Fruit fly (Drosophila melanogaster): ENCODE results near the gene loco.

The loco gene

DNA sequence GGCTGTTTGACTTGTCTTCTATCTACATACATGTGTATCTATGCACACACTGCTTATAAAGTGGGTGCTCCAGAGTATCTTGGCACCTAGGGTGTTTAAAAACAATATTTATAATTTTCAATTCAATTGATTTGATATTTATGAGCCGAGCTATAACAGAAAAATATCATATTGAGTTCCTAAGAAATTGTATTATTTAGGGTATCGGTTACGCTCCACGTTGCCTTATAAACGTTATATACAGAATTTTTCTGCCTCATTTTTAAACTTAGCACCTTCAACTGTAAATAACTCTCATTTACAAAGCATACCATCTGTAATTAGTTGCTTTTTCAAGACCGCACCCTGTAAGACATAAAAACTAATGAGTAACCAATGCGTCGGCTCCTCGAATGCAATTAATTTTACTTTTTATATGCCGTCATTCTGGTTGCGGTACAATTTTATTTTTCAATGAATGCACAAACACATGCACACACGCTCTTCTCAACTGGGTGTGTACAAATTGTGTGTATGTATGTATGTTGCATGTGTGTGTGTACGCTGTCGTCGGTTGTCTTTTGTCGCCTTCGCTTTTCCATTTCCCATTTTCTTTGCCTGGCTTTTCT, 48.4 kb downstream of the loco start (continued):
- TF ChIP-seq BtbVII (GFP tag; optimal IDR thresholded peaks at IDR 0.05) (peak; percentile 3), Gsc (GFP tag; IDR thresholded peaks at IDR 0.05) (no peak)

DNA sequence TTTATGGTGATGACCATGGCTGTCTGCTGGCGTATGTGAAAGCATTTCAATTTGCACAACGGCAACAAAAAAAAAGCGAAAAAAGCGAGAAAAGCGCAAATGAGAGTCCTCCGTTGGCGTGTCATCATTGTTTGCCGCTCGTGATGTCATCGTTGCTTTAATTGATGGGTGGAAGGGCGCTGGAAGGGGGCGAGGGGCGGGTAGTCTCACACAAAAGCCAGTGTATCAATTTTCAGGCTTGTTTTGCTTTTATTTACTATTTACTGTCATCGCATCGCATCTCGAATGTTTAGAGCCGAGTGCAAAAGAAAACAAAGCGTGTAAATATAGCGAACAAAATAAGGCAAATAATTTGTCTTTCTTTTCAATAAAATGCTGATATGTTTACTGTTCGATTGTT, 49.9 kb downstream of the loco start:
- no peak for TF ChIP-seq Trl (optimal IDR thresholded peaks at IDR 0.05)
- TF ChIP-seq Trl (GFP tag; optimal IDR thresholded peaks at IDR 0.05): no peak
- no peak for TF ChIP-seq Dp (GFP tag; optimal IDR thresholded peaks at IDR 0.05)
- TF ChIP-seq caup (GFP tag; optimal IDR thresholded peaks at IDR 0.05; ENCODE audit: severe bottlenecking): peak; percentile 32
- TF ChIP-seq gfzf (GFP tag; optimal IDR thresholded peaks at IDR 0.05): no peak
- peak; percentile 77 for TF ChIP-seq CG7987 (GFP tag; optimal IDR thresholded peaks at IDR 0.05)
- TF ChIP-seq ranshi (GFP tag; IDR thresholded peaks at IDR 0.05): no peak
- TF ChIP-seq CG1024 (GFP tag; IDR thresholded peaks at IDR 0.05): no peak
- no peak for TF ChIP-seq CG6272 (GFP tag; IDR thresholded peaks at IDR 0.05)
- no peak for TF ChIP-seq Kr (GFP tag; optimal IDR thresholded peaks at IDR 0.05)
- TF ChIP-seq Ets65A (GFP tag): no peak
- no peak for TF ChIP-seq row (GFP tag; IDR thresholded peaks at IDR 0.05)
- no peak for TF ChIP-seq NC2β (GFP tag; optimal IDR thresholded peaks at IDR 0.05)
- TF ChIP-seq Med (GFP tag): peak; percentile 65
- TF ChIP-seq gem (tag; optimal IDR thresholded peaks at IDR 0.05): peak; percentile 64
- TF ChIP-seq amos (GFP tag; IDR thresholded peaks at IDR 0.05; ENCODE audit: partially characterized antibody): no peak
- TF ChIP-seq Dad (GFP tag; optimal IDR thresholded peaks at IDR 0.05): no peak
- TF ChIP-seq sob (GFP tag; IDR thresholded peaks at IDR 0.05): peak; percentile 10; the same call in 1 of the 2 replicates
- no peak for TF ChIP-seq HmgD (GFP tag; optimal IDR thresholded peaks at IDR 0.05)
- peak; percentile 44 for TF ChIP-seq CG2202 (tag; optimal IDR thresholded peaks at IDR 0.05)
- no peak for TF ChIP-seq Elba2 (GFP tag; optimal IDR thresholded peaks at IDR 0.05)
- TF ChIP-seq CG14667 (GFP tag; IDR thresholded peaks at IDR 0.05): no peak
- peak; percentile 47; the same call in 2 of the 3 replicates for TF ChIP-seq CG17361 (GFP tag; IDR thresholded peaks at IDR 0.05)
- no peak for TF ChIP-seq danr (GFP tag; IDR thresholded peaks at IDR 0.05)
- TF ChIP-seq tll (GFP tag; optimal IDR thresholded peaks at IDR 0.05): no peak
- peak; percentile 38 for TF ChIP-seq CG6254 (GFP tag; optimal IDR thresholded peaks at IDR 0.05)
- no peak for TF ChIP-seq Nf-YA (GFP tag; IDR thresholded peaks at IDR 0.05)
- TF ChIP-seq CG13775 (GFP tag; optimal IDR thresholded peaks at IDR 0.05): no peak
- TF ChIP-seq lilli (GFP tag; optimal IDR thresholded peaks at IDR 0.05): no peak
- peak in 1 of 2 experiments; percentile 47 for TF ChIP-seq Eip74EF (GFP tag; optimal IDR thresholded peaks at IDR 0.05)
- TF ChIP-seq dmrt99B (tag; optimal IDR thresholded peaks at IDR 0.05): peak; percentile 69
- TF ChIP-seq Doc2 (GFP tag; IDR thresholded peaks at IDR 0.05): no peak
- TF ChIP-seq pros (GFP tag; optimal IDR thresholded peaks at IDR 0.05): no peak
- no peak for TF ChIP-seq sc (optimal IDR thresholded peaks at IDR 0.05)
- peak; percentile 47 for TF ChIP-seq sc (GFP tag; optimal IDR thresholded peaks at IDR 0.05)
- TF ChIP-seq stwl (tag; optimal IDR thresholded peaks at IDR 0.05): no peak
- no peak for TF ChIP-seq Aef1 (GFP tag; IDR thresholded peaks at IDR 0.05)
- no peak for TF ChIP-seq wdn (GFP tag; IDR thresholded peaks at IDR 0.05)
- no peak for TF ChIP-seq pnt (GFP tag; optimal IDR thresholded peaks at IDR 0.05)
- TF ChIP-seq Gug (GFP tag; IDR thresholded peaks at IDR 0.05): no peak
- TF ChIP-seq repo (GFP tag; optimal IDR thresholded peaks at IDR 0.05): no peak
- TF ChIP-seq wek (GFP tag; optimal IDR thresholded peaks at IDR 0.05): peak; percentile 74
- no peak for TF ChIP-seq bowl (GFP tag; IDR thresholded peaks at IDR 0.05)
- no peak for TF ChIP-seq Dbx (GFP tag; IDR thresholded peaks at IDR 0.05)
- no peak for TF ChIP-seq CG11456 (GFP tag; IDR thresholded peaks at IDR 0.05)
- TF ChIP-seq CG10431 (GFP tag; optimal IDR thresholded peaks at IDR 0.05): no peak
- no peak for TF ChIP-seq CG7357 (GFP tag; IDR thresholded peaks at IDR 0.05)
- TF ChIP-seq tup (GFP tag; optimal IDR thresholded peaks at IDR 0.05): no peak
